Worm (Caenorhabditis elegans): ENCODE data around the gene F13A2.3.

- TF ChIP-seq him-1 (tag; optimal IDR thresholded peaks at IDR 0.05) (no peak), dao-5 (tag; optimal IDR thresholded peaks at IDR 0.05) (no peak)
Observed at ce11 chrV:4386173-4386572, 10.0 kb downstream of the F13A2.3 start, which contains the start of gene F13A2.10.

Measured in whole organism, L4/young adult.